Worm (Caenorhabditis elegans) whole organism, L2 larva: ENCODE results near the gene ZK54.3.

ENCODE experiments used
- C34F6.9 ChIP-seq: fragments of 150-350 bp; optimal IDR thresholded peaks from 2 replicates; lab custom pipeline; 2014; ENCODE audit warnings: missing biosample characterization, missing genetic modification characterization
- R02D3.7 ChIP-seq: fragments of 150-350 bp; optimal IDR thresholded peaks from 2 replicates; lab custom pipeline; 2014; ENCODE audit warnings: missing biosample characterization, missing genetic modification characterization
- Y55F3AM.14 ChIP-seq: fragments of 200-800 bp; sonication (Bioruptor generic); optimal IDR thresholded peaks from 2 replicates; lab custom pipeline; 2018; ENCODE audit warnings: mild to moderate bottlenecking, missing genetic modification characterization, missing compliant biosample characterization
- ZK546.5 ChIP-seq: sonication (generic microtip); optimal IDR thresholded peaks from 2 replicates; lab custom pipeline; 2017; ENCODE audit warnings: missing biosample characterization, missing genetic modification characterization
- alr-1 ChIP-seq: fragments of 150-350 bp; optimal IDR thresholded peaks from 2 replicates; lab custom pipeline; 2014; ENCODE audit warnings: missing biosample characterization, missing genetic modification characterization
- ama-1 ChIP-seq: fragments of 150-350 bp; optimal IDR thresholded peaks from 2 replicates; lab custom pipeline; 2018; ENCODE audit warnings: inconsistent platforms
- blmp-1 ChIP-seq: sonication (generic microtip); optimal IDR thresholded peaks from 2 replicates; lab custom pipeline; 2017; ENCODE audit warnings: missing genetic modification characterization, mild to moderate bottlenecking, missing compliant biosample characterization, antibody characterized with exemption, moderate library complexity; ENCODE audit not compliant: insufficient read depth
- ceh-16 ChIP-seq: fragments of 150-350 bp; optimal IDR thresholded peaks from 2 replicates; lab custom pipeline; 2014; ENCODE audit warnings: missing biosample characterization, missing genetic modification characterization
- ceh-82 ChIP-seq: fragments of 150-350 bp; optimal IDR thresholded peaks from 2 replicates; lab custom pipeline; 2014; ENCODE audit warnings: missing biosample characterization, missing genetic modification characterization
- crh-2 ChIP-seq: sonication (generic microtip); optimal IDR thresholded peaks from 2 replicates; lab custom pipeline; 2017; ENCODE audit warnings: missing biosample characterization, missing genetic modification characterization
- dmd-4 ChIP-seq: sonication (generic microtip); optimal IDR thresholded peaks from 2 replicates; lab custom pipeline; 2017; ENCODE audit warnings: missing biosample characterization, missing genetic modification characterization
- egl-27 ChIP-seq: sonication (generic microtip); optimal IDR thresholded peaks from 3 replicates; lab custom pipeline; 2017; ENCODE audit warnings: missing biosample characterization, missing genetic modification reagents, missing genetic modification characterization
- elt-3 ChIP-seq: sonication (generic microtip); optimal IDR thresholded peaks from 2 replicates; lab custom pipeline; 2017; ENCODE audit warnings: missing biosample characterization, missing genetic modification characterization
- fos-1 ChIP-seq: fragments of 150-350 bp; optimal IDR thresholded peaks from 2 replicates; lab custom pipeline; 2014; ENCODE audit warnings: missing biosample characterization, missing genetic modification characterization
- gmeb-1 ChIP-seq: fragments of 150-350 bp; optimal IDR thresholded peaks from 2 replicates; lab custom pipeline; 2014; ENCODE audit warnings: missing biosample characterization, missing genetic modification characterization
- lin-11 ChIP-seq: fragments of 150-350 bp; sonication (generic microtip); optimal IDR thresholded peaks from 2 replicates; lab custom pipeline; 2014; ENCODE audit warnings: missing biosample characterization, missing genetic modification characterization, inconsistent platforms, mixed read lengths
- lin-13 ChIP-seq: fragments of 150-350 bp; optimal IDR thresholded peaks from 2 replicates; lab custom pipeline; 2014; ENCODE audit warnings: missing biosample characterization, missing genetic modification reagents, missing genetic modification characterization
- lin-39 ChIP-seq: fragments of 150-350 bp; optimal IDR thresholded peaks from 2 replicates; lab custom pipeline; 2014; ENCODE audit warnings: missing biosample characterization, missing genetic modification reagents, missing genetic modification characterization
- lsy-2 ChIP-seq, 2 experiments: fragments of 150-350 bp in 1 of 2; sonication (generic microtip) in 1 of 2; optimal IDR thresholded peaks; 2 replicates each; lab custom pipeline; 2014 to 2017; ENCODE audit warnings: missing biosample characterization in 2 of 2, missing genetic modification characterization in 2 of 2
- mab-5 ChIP-seq: fragments of 150-350 bp; optimal IDR thresholded peaks from 2 replicates; lab custom pipeline; 2014; ENCODE audit warnings: missing biosample characterization, missing genetic modification characterization
- mbf-1 ChIP-seq: sonication (generic microtip); optimal IDR thresholded peaks from 2 replicates; lab custom pipeline; 2017; ENCODE audit warnings: missing biosample characterization, missing genetic modification characterization
- nhr-10 ChIP-seq: sonication (generic microtip); optimal IDR thresholded peaks from 2 replicates; lab custom pipeline; 2017; ENCODE audit warnings: missing biosample characterization, missing genetic modification characterization
- nhr-11 ChIP-seq: fragments of 150-350 bp; optimal IDR thresholded peaks from 2 replicates; lab custom pipeline; 2014; ENCODE audit warnings: missing biosample characterization, missing genetic modification characterization
- nhr-129 ChIP-seq: fragments of 150-350 bp; optimal IDR thresholded peaks from 2 replicates; lab custom pipeline; 2014; ENCODE audit warnings: missing biosample characterization, missing genetic modification characterization
- nhr-21 ChIP-seq: fragments of 150-350 bp; optimal IDR thresholded peaks from 2 replicates; lab custom pipeline; 2014; ENCODE audit warnings: missing biosample characterization, missing genetic modification characterization
- nhr-23 ChIP-seq: fragments of 150-350 bp; optimal IDR thresholded peaks from 2 replicates; lab custom pipeline; 2014; ENCODE audit warnings: missing biosample characterization, missing genetic modification reagents, missing genetic modification characterization
- nhr-25 ChIP-seq: fragments of 150-350 bp; sonication (generic microtip); optimal IDR thresholded peaks from 3 replicates; lab custom pipeline; 2014; ENCODE audit warnings: missing biosample characterization, missing genetic modification characterization
- nhr-6 ChIP-seq: fragments of 150-350 bp; optimal IDR thresholded peaks from 2 replicates; lab custom pipeline; 2014; ENCODE audit warnings: missing biosample characterization, missing genetic modification characterization
- nhr-77 ChIP-seq: fragments of 150-350 bp; optimal IDR thresholded peaks from 2 replicates; lab custom pipeline; 2014; ENCODE audit warnings: missing biosample characterization, missing genetic modification characterization
- peb-1 ChIP-seq: fragments of 150-350 bp; optimal IDR thresholded peaks from 2 replicates; lab custom pipeline; 2014; ENCODE audit warnings: missing biosample characterization, missing genetic modification characterization
- sem-4 ChIP-seq: fragments of 150-350 bp; optimal IDR thresholded peaks from 2 replicates; lab custom pipeline; 2014; ENCODE audit warnings: missing biosample characterization, missing genetic modification reagents, missing genetic modification characterization
- skn-1 ChIP-seq: sonication (generic microtip); optimal IDR thresholded peaks from 2 replicates; lab custom pipeline; 2017; ENCODE audit warnings: missing biosample characterization, missing genetic modification characterization
- sma-3 ChIP-seq: sonication (generic microtip); optimal IDR thresholded peaks from 2 replicates; lab custom pipeline; 2016; ENCODE audit warnings: missing genetic modification reagents, missing genetic modification characterization, missing compliant biosample characterization
- sma-9 ChIP-seq, 2 experiments: fragments of 150-350 bp in 1 of 2; sonication (generic microtip) in 1 of 2; optimal IDR thresholded peaks; 2 replicates each; lab custom pipeline; 2014 to 2016; ENCODE audit warnings: missing genetic modification characterization in 2 of 2, mild to moderate bottlenecking in 1 of 2, missing biosample characterization in 1 of 2, missing compliant biosample characterization in 1 of 2, missing genetic modification reagents in 1 of 2, moderate library complexity in 1 of 2
- snpc-4 ChIP-seq: fragments of 150-350 bp; optimal IDR thresholded peaks from 2 replicates; lab custom pipeline; 2014; ENCODE audit warnings: missing biosample characterization, missing genetic modification characterization
- unc-39 ChIP-seq: fragments of 150-350 bp; optimal IDR thresholded peaks from 2 replicates; lab custom pipeline; 2014; ENCODE audit warnings: missing biosample characterization, missing genetic modification characterization
- unc-55 ChIP-seq: fragments of 150-350 bp; sonication (generic microtip); optimal IDR thresholded peaks from 3 replicates; lab custom pipeline; 2014; ENCODE audit warnings: missing biosample characterization, missing genetic modification reagents, missing genetic modification characterization
- unc-62 ChIP-seq: fragments of 150-350 bp; optimal IDR thresholded peaks from 2 replicates; lab custom pipeline; 2014; ENCODE audit warnings: missing biosample characterization, missing genetic modification reagents, missing genetic modification characterization
- zag-1 ChIP-seq: fragments of 150-350 bp; optimal IDR thresholded peaks from 2 replicates; lab custom pipeline; 2014; ENCODE audit warnings: missing biosample characterization, missing genetic modification characterization
- ztf-1 ChIP-seq: fragments of 200-800 bp; sonication (Bioruptor generic); conservative IDR thresholded peaks from 2 replicates; pipeline ENCODE4 v1.3.6; 2022; ENCODE audit warnings: missing genetic modification characterization, missing compliant biosample characterization
- ztf-11 ChIP-seq: sonication (generic microtip); optimal IDR thresholded peaks from 2 replicates; lab custom pipeline; 2017; ENCODE audit warnings: missing biosample characterization, missing genetic modification characterization
- ztf-4 ChIP-seq: fragments of 150-350 bp; optimal IDR thresholded peaks from 2 replicates; lab custom pipeline; 2014; ENCODE audit warnings: missing biosample characterization, missing genetic modification characterization

Gene ZK54.3

DNA sequence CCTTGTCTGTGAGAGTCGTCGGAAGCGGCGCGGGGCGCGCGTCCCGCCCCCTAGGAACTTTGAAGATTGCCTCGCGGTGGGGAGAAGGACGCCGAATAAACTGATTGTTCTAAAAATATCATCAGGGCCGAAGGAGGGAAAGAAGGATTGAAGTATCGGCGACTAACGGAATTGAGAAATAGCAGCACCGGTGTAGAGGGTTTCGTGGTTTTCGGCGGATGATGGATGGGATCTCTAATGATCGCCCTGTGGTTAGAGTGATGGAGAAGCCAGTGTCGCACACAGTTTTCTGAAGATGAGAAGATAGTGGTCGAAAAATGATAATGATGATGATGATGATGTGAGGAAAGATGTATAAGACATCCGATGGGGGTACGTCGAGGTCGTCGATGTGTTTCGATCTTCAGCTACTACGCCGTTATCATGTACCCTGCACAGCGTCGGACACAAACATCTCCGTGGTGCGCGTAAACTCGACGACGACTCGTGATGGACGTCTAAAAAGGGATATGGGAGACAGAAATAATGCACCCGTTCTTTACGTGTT, 45.2 kb downstream of the ZK54.3 start, which contains the start of gene osm-11 (continued):
- peak; percentile 18 for TF ChIP-seq nhr-129 (tag; lab: Kevin White, UChicago)
- no peak for TF ChIP-seq peb-1 (tag; lab: Kevin White, UChicago)
- no peak for TF ChIP-seq dmd-4
- TF ChIP-seq ztf-11 (tag; lab: Kevin White, UChicago) = no peak
- TF ChIP-seq nhr-21 (tag; lab: Kevin White, UChicago) = peak; percentile 51
- no peak for TF ChIP-seq unc-39
- no peak for TF ChIP-seq Y55F3AM.14
- TF ChIP-seq, all 48 proteins: peak for 9

DNA sequence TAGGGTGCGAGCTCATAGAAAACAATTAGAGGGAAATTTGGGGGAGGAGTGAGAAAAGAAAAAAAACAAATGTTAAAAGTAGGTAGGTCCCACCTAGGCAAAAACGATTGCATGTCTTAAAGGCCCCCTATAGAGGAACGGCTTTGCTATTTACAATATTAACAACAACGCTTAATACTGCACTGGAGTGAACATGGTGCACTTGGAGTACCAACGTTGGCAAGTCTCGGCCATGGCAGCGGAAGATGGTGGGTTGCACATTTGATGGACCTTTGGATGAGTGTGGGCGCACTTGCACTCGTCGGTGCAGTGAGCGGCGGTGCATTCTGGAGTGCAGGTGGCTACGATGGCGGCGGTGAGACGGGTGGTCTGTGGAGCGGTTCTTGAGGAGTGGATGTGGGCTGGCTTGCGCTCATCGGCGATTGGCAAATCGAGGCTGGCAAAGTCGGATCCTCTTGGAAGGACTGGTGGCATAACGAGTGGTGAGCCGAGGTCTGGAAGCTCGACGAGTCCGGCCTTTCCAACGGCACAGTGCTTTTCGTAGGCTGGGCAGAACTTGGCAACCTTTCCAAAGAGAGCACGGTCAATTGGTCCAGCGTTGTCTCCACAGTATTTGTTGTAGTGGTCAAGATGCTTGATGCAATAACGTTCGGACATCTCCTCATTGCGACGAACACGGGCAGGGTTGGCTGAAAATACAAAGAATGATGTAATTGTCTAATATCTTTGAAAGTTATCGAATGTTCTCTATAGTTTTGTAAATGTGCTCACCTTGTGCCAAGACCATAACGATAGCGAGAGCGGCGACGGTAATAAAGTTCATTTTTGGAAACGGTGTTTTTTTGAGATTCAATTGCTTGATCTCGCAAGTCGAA, 46.0 kb downstream of the ZK54.3 start:
- no peak for TF ChIP-seq nhr-10
- TF ChIP-seq dmd-4 = no peak
- no peak for TF ChIP-seq gmeb-1
- TF ChIP-seq sma-9 (GFP tag; optimal IDR thresholded peaks at IDR 0.05; lab: Kevin White, UChicago) = peak; percentile 54
- TF ChIP-seq sma-9 (tag; optimal IDR thresholded peaks at IDR 0.05; lab: Kevin White, UChicago) = no peak
- peak in 1 of 2 experiments; percentile 1 for TF ChIP-seq lsy-2 (tag; optimal IDR thresholded peaks at IDR 0.05; lab: Kevin White, UChicago)
- no peak for TF ChIP-seq nhr-129 (tag; lab: Kevin White, UChicago)
- TF ChIP-seq lin-11 (tag; lab: Kevin White, UChicago) = no peak
- TF ChIP-seq egl-27 = no peak
- TF ChIP-seq fos-1 (tag; lab: Kevin White, UChicago) = no peak
- TF ChIP-seq ceh-82 = no peak
- TF ChIP-seq nhr-21 (tag; lab: Kevin White, UChicago) = peak; percentile 84
- TF ChIP-seq unc-62 (GFP tag; lab: Kevin White, UChicago) = no peak
- no peak for TF ChIP-seq peb-1 (tag; lab: Kevin White, UChicago)
- no peak for TF ChIP-seq mab-5 (tag; lab: Kevin White, UChicago)
- TF ChIP-seq C34F6.9 (tag; lab: Kevin White, UChicago) = no peak
- TF ChIP-seq ztf-1 (GFP tag; lab: Robert Waterston, UW) = no peak
- peak; percentile 46 for TF ChIP-seq blmp-1 (tag; lab: Kevin White, UChicago)
- peak; percentile 27 for TF ChIP-seq Y55F3AM.14
- TF ChIP-seq nhr-77 (tag; lab: Kevin White, UChicago) = no peak
- peak; percentile 14 for TF ChIP-seq nhr-6
- peak; percentile 97 for TF ChIP-seq ama-1 (lab: Kevin White, UChicago)
- TF ChIP-seq zag-1 (tag; lab: Kevin White, UChicago) = no peak
- TF ChIP-seq, all 48 proteins: peak for 7

DNA sequence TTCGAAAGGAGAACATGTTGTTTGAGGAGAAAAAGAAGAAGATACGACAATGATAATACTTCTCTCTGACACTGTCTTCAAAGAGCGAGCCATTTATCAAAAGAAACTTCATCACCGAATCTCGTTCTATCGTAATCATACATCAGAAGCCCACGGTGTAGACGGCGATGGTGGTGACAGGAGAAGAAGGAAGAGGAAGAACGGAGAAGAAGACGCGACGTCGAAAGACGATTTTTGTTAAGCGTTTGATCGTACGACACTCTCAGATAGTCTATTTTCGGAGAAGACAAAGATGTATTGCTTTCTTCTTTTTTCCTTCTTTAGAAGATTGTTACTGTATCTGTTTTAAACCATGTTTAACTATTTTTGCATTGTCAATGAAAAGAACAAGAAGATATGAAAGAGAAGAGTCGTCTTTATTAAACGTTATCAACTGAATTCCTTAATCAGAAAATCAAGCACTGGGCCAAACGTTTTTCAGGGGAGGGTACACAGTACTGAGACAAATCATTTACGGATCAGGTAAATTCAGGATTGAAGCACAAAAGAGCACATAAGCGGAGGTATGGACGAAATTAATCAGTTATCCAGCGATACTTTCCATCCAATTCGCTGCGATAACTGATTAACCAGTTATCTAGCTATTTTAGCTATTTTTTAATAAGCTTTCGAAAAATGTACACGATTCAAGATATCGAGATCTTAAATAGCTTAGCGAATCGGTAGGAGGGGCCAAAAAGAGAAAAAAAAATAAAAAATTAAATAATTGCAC, 46.8 kb downstream of the ZK54.3 start:
- TF ChIP-seq nhr-11 = no peak
- no peak for TF ChIP-seq C34F6.9 (tag; lab: Kevin White, UChicago)
- TF ChIP-seq nhr-6 = peak; percentile 13
- no peak for TF ChIP-seq unc-55
- TF ChIP-seq lsy-2 (tag; optimal IDR thresholded peaks at IDR 0.05; lab: Kevin White, UChicago) = peak in 1 of 2 experiments; percentile 22
- peak; percentile 69 for TF ChIP-seq sma-9 (GFP tag; optimal IDR thresholded peaks at IDR 0.05; lab: Kevin White, UChicago)
- TF ChIP-seq sma-9 (tag; optimal IDR thresholded peaks at IDR 0.05; lab: Kevin White, UChicago) = no peak
- peak; percentile 25 for TF ChIP-seq ceh-82
- peak; percentile 84 for TF ChIP-seq sma-3
- no peak for TF ChIP-seq sem-4 (tag; lab: Kevin White, UChicago)
- TF ChIP-seq nhr-129 (tag; lab: Kevin White, UChicago) = peak; percentile 39
- no peak for TF ChIP-seq nhr-77 (tag; lab: Kevin White, UChicago)
- TF ChIP-seq skn-1 = no peak
- no peak for TF ChIP-seq ztf-11 (tag; lab: Kevin White, UChicago)
- TF ChIP-seq snpc-4 (tag; lab: Kevin White, UChicago) = peak; percentile 9
- no peak for TF ChIP-seq R02D3.7 (tag; lab: Kevin White, UChicago)
- no peak for TF ChIP-seq elt-3 (tag; lab: Kevin White, UChicago)
- TF ChIP-seq egl-27 = no peak
- TF ChIP-seq ztf-4 (tag; lab: Kevin White, UChicago) = peak; percentile 98
- no peak for TF ChIP-seq lin-39 (tag; lab: Kevin White, UChicago)
- no peak for TF ChIP-seq ceh-16
- no peak for TF ChIP-seq mab-5 (tag; lab: Kevin White, UChicago)
- TF ChIP-seq lin-13 (GFP tag; lab: Kevin White, UChicago) = no peak
- TF ChIP-seq mbf-1 = no peak
- peak; percentile 37 for TF ChIP-seq gmeb-1
- TF ChIP-seq alr-1 (tag; lab: Kevin White, UChicago) = no peak
- no peak for TF ChIP-seq nhr-23 (tag; lab: Kevin White, UChicago)
- no peak for TF ChIP-seq ZK546.5 (tag; lab: Kevin White, UChicago)
- TF ChIP-seq fos-1 (tag; lab: Kevin White, UChicago) = no peak
- TF ChIP-seq Y55F3AM.14 = peak; percentile 68
- TF ChIP-seq unc-62 (GFP tag; lab: Kevin White, UChicago) = no peak
- TF ChIP-seq dmd-4 = no peak
- TF ChIP-seq lin-11 (tag; lab: Kevin White, UChicago) = no peak
- TF ChIP-seq ama-1 (lab: Kevin White, UChicago) = peak; percentile 97
- TF ChIP-seq nhr-25 (tag; lab: Kevin White, UChicago) = peak; percentile 64
- TF ChIP-seq crh-2 (tag; lab: Kevin White, UChicago) = peak; percentile 60
